Worm (Caenorhabditis elegans) whole organism, L1 larva: ENCODE data around the gene D2023.3.

Experiments
- C04F5.9 ChIP-seq: sonication (generic microtip); optimal IDR thresholded peaks from 2 replicates; lab custom pipeline; 2016; ENCODE audit warnings: missing genetic modification characterization, missing compliant biosample characterization
- C16A3.4 ChIP-seq: fragments of 150-350 bp; optimal IDR thresholded peaks from 2 replicates; lab custom pipeline; 2014; ENCODE audit warnings: missing biosample characterization, missing genetic modification characterization
- F16B12.6 ChIP-seq: fragments of 150-350 bp; optimal IDR thresholded peaks from 2 replicates; lab custom pipeline; 2014; ENCODE audit warnings: missing biosample characterization, missing genetic modification characterization
- Y116A8C.19 ChIP-seq: sonication (generic microtip); optimal IDR thresholded peaks from 2 replicates; lab custom pipeline; 2016; ENCODE audit warnings: missing compliant biosample characterization, missing genetic modification characterization, borderline replicate concordance
- aha-1 ChIP-seq: fragments of 150-350 bp; optimal IDR thresholded peaks from 2 replicates; lab custom pipeline; 2014; ENCODE audit warnings: missing biosample characterization, missing genetic modification characterization
- alr-1 ChIP-seq: fragments of 200-800 bp; sonication (Bioruptor generic); optimal IDR thresholded peaks from 2 replicates; lab custom pipeline; 2018; ENCODE audit warnings: borderline replicate concordance, mild to moderate bottlenecking, missing genetic modification characterization, missing compliant biosample characterization
- ama-1 ChIP-seq: fragments of 150-350 bp; optimal IDR thresholded peaks from 2 replicates; lab custom pipeline; 2014
- blmp-1 ChIP-seq: fragments of 150-350 bp; optimal IDR thresholded peaks from 2 replicates; lab custom pipeline; 2014; ENCODE audit warnings: missing biosample characterization, missing genetic modification characterization
- ceh-88 ChIP-seq: fragments of 200-800 bp; sonication (Bioruptor generic); IDR thresholded peaks from 2 replicates; pipeline ENCODE4 v1.3.6; 2022; ENCODE audit warnings: missing genetic modification characterization, missing compliant biosample characterization
- ceh-90 ChIP-seq: sonication (generic microtip); optimal IDR thresholded peaks from 2 replicates; lab custom pipeline; 2016; ENCODE audit warnings: missing genetic modification characterization, missing compliant biosample characterization
- dsc-1 ChIP-seq: sonication (generic microtip); optimal IDR thresholded peaks from 2 replicates; lab custom pipeline; 2016; ENCODE audit warnings: mild to moderate bottlenecking, missing genetic modification characterization, missing compliant biosample characterization
- efl-1 ChIP-seq, 4 experiments: fragments of 150-350 bp; optimal IDR thresholded peaks in 3 of 4; peaks in 1 of 4; 1 replicate in 1 of 4; 2 replicates in 3 of 4; lab custom pipeline; 2014; ENCODE audit warnings: missing biosample characterization in 2 of 4, missing genetic modification characterization in 2 of 4, missing genetic modification reagents in 2 of 4
- grh-1 ChIP-seq: fragments of 200-800 bp; sonication (Bioruptor generic); IDR thresholded peaks from 2 replicates; pipeline ENCODE4 v1.3.6; 2022; ENCODE audit warnings: missing genetic modification reagents, missing genetic modification characterization, missing compliant biosample characterization
- hlh-17 ChIP-seq: fragments of 200-800 bp; sonication (Bioruptor generic); optimal IDR thresholded peaks from 2 replicates; lab custom pipeline; 2018; ENCODE audit warnings: missing genetic modification characterization, mild to moderate bottlenecking, missing compliant biosample characterization, moderate library complexity, borderline replicate concordance
- hlh-4 ChIP-seq: sonication (generic microtip); optimal IDR thresholded peaks from 2 replicates; lab custom pipeline; 2016; ENCODE audit warnings: mild to moderate bottlenecking, missing genetic modification characterization, missing compliant biosample characterization
- hpl-2 ChIP-seq: fragments of 150-350 bp; optimal IDR thresholded peaks from 2 replicates; lab custom pipeline; 2014; ENCODE audit warnings: missing biosample characterization, missing genetic modification reagents, missing genetic modification characterization
- irx-1 ChIP-seq: sonication (generic microtip); optimal IDR thresholded peaks from 2 replicates; lab custom pipeline; 2016; ENCODE audit warnings: missing genetic modification characterization, missing compliant biosample characterization
- jun-1 ChIP-seq: fragments of 150-350 bp; optimal IDR thresholded peaks from 2 replicates; lab custom pipeline; 2014; ENCODE audit warnings: missing biosample characterization, missing genetic modification reagents, missing genetic modification characterization
- lin-13 ChIP-seq: fragments of 150-350 bp; optimal IDR thresholded peaks from 2 replicates; lab custom pipeline; 2014; ENCODE audit warnings: missing biosample characterization, missing genetic modification reagents, missing genetic modification characterization
- lin-15B ChIP-seq: fragments of 150-350 bp; sonication (generic microtip); optimal IDR thresholded peaks from 3 replicates; lab custom pipeline; 2014; ENCODE audit warnings: missing biosample characterization, missing genetic modification characterization
- lin-39 ChIP-seq: fragments of 150-350 bp; optimal IDR thresholded peaks from 2 replicates; lab custom pipeline; 2014; ENCODE audit warnings: missing biosample characterization, missing genetic modification reagents, missing genetic modification characterization
- lsy-2 ChIP-seq, 2 experiments: fragments of 150-350 bp; optimal IDR thresholded peaks; 2 replicates each; lab custom pipeline; 2014; ENCODE audit warnings: missing biosample characterization in 2 of 2, missing genetic modification characterization in 2 of 2
- mep-1 ChIP-seq: fragments of 150-350 bp; optimal IDR thresholded peaks from 2 replicates; lab custom pipeline; 2014; ENCODE audit warnings: missing biosample characterization, missing genetic modification characterization
- nhr-11 ChIP-seq: fragments of 150-350 bp; optimal IDR thresholded peaks from 2 replicates; lab custom pipeline; 2014; ENCODE audit warnings: missing biosample characterization, missing genetic modification characterization
- nhr-12 ChIP-seq: sonication (generic microtip); optimal IDR thresholded peaks from 2 replicates; lab custom pipeline; 2017; ENCODE audit warnings: missing biosample characterization, missing genetic modification characterization
- nhr-19 ChIP-seq: fragments of 200-800 bp; sonication (Bioruptor generic); conservative IDR thresholded peaks from 2 replicates; pipeline ENCODE4 v1.3.6; 2022; ENCODE audit warnings: missing genetic modification characterization, missing compliant biosample characterization
- nhr-237 ChIP-seq: fragments of 150-350 bp; optimal IDR thresholded peaks from 2 replicates; lab custom pipeline; 2014; ENCODE audit warnings: missing biosample characterization, missing genetic modification characterization
- nhr-28 ChIP-seq: fragments of 150-350 bp; optimal IDR thresholded peaks from 2 replicates; lab custom pipeline; 2014; ENCODE audit warnings: missing biosample characterization, missing genetic modification characterization
- nhr-90 ChIP-seq: sonication (generic microtip); optimal IDR thresholded peaks from 2 replicates; lab custom pipeline; 2016; ENCODE audit warnings: mild to moderate bottlenecking, missing genetic modification characterization, missing compliant biosample characterization; ENCODE audit not compliant: poor library complexity
- pax-3 ChIP-seq: fragments of 200-800 bp; sonication (Bioruptor generic); optimal IDR thresholded peaks from 2 replicates; lab custom pipeline; 2018; ENCODE audit warnings: mild to moderate bottlenecking, missing genetic modification characterization, moderate library complexity, missing compliant biosample characterization
- skn-1 ChIP-seq: fragments of 150-350 bp; optimal IDR thresholded peaks from 2 replicates; lab custom pipeline; 2014; ENCODE audit warnings: missing biosample characterization, missing genetic modification characterization
- sox-4 ChIP-seq: sonication (generic microtip); optimal IDR thresholded peaks from 2 replicates; lab custom pipeline; 2016; ENCODE audit warnings: missing genetic modification characterization, missing compliant biosample characterization
- sptf-1 ChIP-seq: fragments of 150-350 bp; optimal IDR thresholded peaks from 2 replicates; lab custom pipeline; 2014; ENCODE audit warnings: missing biosample characterization, missing genetic modification characterization
- sup-37 ChIP-seq: fragments of 200-800 bp; sonication (Bioruptor generic); optimal IDR thresholded peaks from 2 replicates; lab custom pipeline; 2018; ENCODE audit warnings: mild to moderate bottlenecking, missing genetic modification characterization, missing compliant biosample characterization
- swsn-7 ChIP-seq: sonication (generic microtip); optimal IDR thresholded peaks from 2 replicates; lab custom pipeline; 2016; ENCODE audit warnings: missing genetic modification characterization, missing compliant biosample characterization
- tbx-2 ChIP-seq: sonication (generic microtip); optimal IDR thresholded peaks from 2 replicates; lab custom pipeline; 2016; ENCODE audit warnings: missing genetic modification characterization, missing compliant biosample characterization
- unc-30 ChIP-seq: sonication (generic microtip); optimal IDR thresholded peaks from 2 replicates; lab custom pipeline; 2017; ENCODE audit warnings: missing biosample characterization, missing genetic modification characterization
- unc-86 ChIP-seq: sonication (generic microtip); optimal IDR thresholded peaks from 2 replicates; lab custom pipeline; 2016; ENCODE audit warnings: missing genetic modification characterization, missing compliant biosample characterization
- unc-98 ChIP-seq: fragments of 200-800 bp; sonication (Bioruptor generic); IDR thresholded peaks from 2 replicates; pipeline ENCODE4 v1.3.6; 2022; ENCODE audit warnings: missing genetic modification characterization, missing compliant biosample characterization
- xbp-1 ChIP-seq: sonication (generic microtip); optimal IDR thresholded peaks from 2 replicates; lab custom pipeline; 2016; ENCODE audit warnings: missing genetic modification characterization, missing compliant biosample characterization
- zag-1 ChIP-seq: fragments of 150-350 bp; optimal IDR thresholded peaks from 2 replicates; lab custom pipeline; 2014; ENCODE audit warnings: missing biosample characterization, missing genetic modification characterization
- zip-4 ChIP-seq: fragments of 200-800 bp; sonication (Bioruptor generic); optimal IDR thresholded peaks from 2 replicates; lab custom pipeline; 2018; ENCODE audit warnings: mild to moderate bottlenecking, missing genetic modification characterization, moderate library complexity, missing compliant biosample characterization

Gene D2023.3

DNA sequence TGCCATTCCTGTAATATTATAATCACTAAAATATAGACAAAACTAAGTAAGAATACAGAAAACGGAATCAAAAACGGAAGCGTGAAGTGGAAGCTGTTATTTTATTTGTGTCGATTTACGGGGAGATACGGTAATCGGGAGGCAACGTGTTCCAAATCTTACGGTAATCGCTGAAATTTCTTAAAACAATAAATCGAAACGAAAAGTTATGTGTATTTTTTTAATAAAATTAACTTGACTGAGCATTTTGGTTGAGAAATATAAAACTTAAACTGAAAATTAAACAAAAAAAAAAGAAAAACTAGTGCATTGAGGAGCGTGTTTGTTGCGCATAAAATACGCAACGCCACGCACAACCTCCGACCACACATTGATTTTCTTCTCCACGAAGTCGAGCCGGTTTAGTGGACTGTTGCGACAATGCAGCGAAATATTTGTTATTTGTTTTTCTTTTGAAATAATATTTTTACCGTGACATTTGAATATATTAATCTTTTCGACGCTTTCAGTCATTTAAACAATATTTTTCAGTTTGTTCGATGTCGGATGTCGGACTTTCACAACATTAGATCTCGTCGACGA, 47.4 kb downstream of the D2023.3 start, which contains the start of the genes F55A11.1 and syx-5 (continued):
- TF ChIP-seq lin-15B (peak; percentile 52), unc-86 (tag; lab: Kevin White, UChicago) (peak; percentile 94), nhr-28 (tag; lab: Kevin White, UChicago) (peak; percentile 58), grh-1 (peak; percentile 92), nhr-237 (tag; lab: Kevin White, UChicago) (peak; percentile 50), mep-1 (tag; lab: Kevin White, UChicago) (peak; percentile 93), jun-1 (tag; lab: Kevin White, UChicago) (peak; percentile 74), hlh-4 (tag; lab: Kevin White, UChicago) (no peak), aha-1 (tag; lab: Kevin White, UChicago) (no peak), nhr-11 (tag; lab: Kevin White, UChicago) (peak; percentile 83), lin-13 (GFP tag; lab: Kevin White, UChicago) (peak; percentile 75), Y116A8C.19 (no peak), C04F5.9 (tag; lab: Kevin White, UChicago) (peak; percentile 78), nhr-90 (tag; lab: Kevin White, UChicago) (peak; percentile 96), sup-37 (GFP tag; lab: Kevin White, UChicago) (peak; percentile 94), F16B12.6 (tag; lab: Kevin White, UChicago) (peak; percentile 22), blmp-1 (tag; lab: Kevin White, UChicago) (peak; percentile 37), ama-1 (lab: Kevin White, UChicago) (no peak), ceh-90 (tag; lab: Kevin White, UChicago) (peak; percentile 65), dsc-1 (tag; lab: Kevin White, UChicago) (peak; percentile 98), hpl-2 (GFP tag; lab: Kevin White, UChicago) (peak; percentile 50), unc-98 (GFP tag; lab: Robert Waterston, UW) (peak; percentile 42; the same call in 1 of the 2 replicates), zag-1 (tag; lab: Kevin White, UChicago) (no peak), nhr-12 (peak; percentile 14), ceh-88 (GFP tag; lab: Robert Waterston, UW) (peak; percentile 88), tbx-2 (tag; lab: Kevin White, UChicago) (peak; percentile 96), sox-4 (tag; lab: Kevin White, UChicago) (peak; percentile 95), irx-1 (tag; lab: Kevin White, UChicago) (peak; percentile 98), zip-4 (GFP tag; lab: Kevin White, UChicago) (peak; percentile 92), skn-1 (tag; lab: Kevin White, UChicago) (peak; percentile 34), sptf-1 (no peak), pax-3 (peak; percentile 88), swsn-7 (tag; lab: Kevin White, UChicago) (peak; percentile 96), alr-1 (tag; lab: Kevin White, UChicago) (no peak), nhr-19 (GFP tag; lab: Robert Waterston, UW) (peak; percentile 95), xbp-1 (tag; lab: Kevin White, UChicago) (peak; percentile 100), C16A3.4 (tag; lab: Kevin White, UChicago) (peak; percentile 50), lin-39 (tag; lab: Kevin White, UChicago) (peak; percentile 97), unc-30 (peak; percentile 28), hlh-17 (GFP tag; lab: Kevin White, UChicago) (no peak), efl-1 (optimal IDR thresholded peaks at IDR 0.05; lab: Kevin White, UChicago) (peak; percentile 76 to 86), efl-1 (GFP tag; optimal IDR thresholded peaks at IDR 0.05 in 1 of 2; lab: Kevin White, UChicago) (peak; percentile 79 to 97)

DNA sequence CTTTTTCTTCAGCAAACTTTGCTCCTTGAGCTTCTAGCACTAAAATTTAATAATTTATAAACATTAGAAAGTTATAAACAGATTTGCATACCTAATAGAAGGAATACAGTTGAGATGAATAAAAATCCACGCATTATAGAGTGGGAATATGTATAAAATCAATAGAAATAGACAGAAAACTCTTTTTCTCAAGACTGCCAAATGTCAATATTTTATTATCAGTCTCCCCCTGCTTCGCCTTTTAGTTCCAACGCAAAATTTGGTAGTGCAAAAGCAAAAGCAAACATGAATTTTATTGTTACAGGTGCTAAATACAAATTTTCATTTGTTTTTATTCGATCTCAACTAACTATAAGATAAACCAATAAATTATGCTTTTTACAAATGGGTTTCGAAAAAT, 49.0 kb downstream of the D2023.3 start, which contains the start of gene T04F3.4:
Gene T04F3.4, minus strand, starts transcription at position 187 of the 400 bp plus-strand sequence.
- peak in 1 of 2 experiments; percentile 28 for TF ChIP-seq lsy-2 (tag; optimal IDR thresholded peaks at IDR 0.05; lab: Kevin White, UChicago)
- TF ChIP-seq hlh-4 (tag; lab: Kevin White, UChicago): no peak
